1 fruit fly cellular context compared by ENCODE assay signal in genomic region chrX:2396204-2396882, dm6.
A peak's percentile ranks its signal among the peaks of the same experiment; 100 is the strongest.
TF ChIP-seq lines count a peak whose summit lies in the region.

No protein-coding gene starts in this region.

TF ChIP-seq in whole organism, embryonic, 481 proteins besides CTCF, POLR2A, EP300 and RAD21 (continued from another document and continues in another):
- TF ChIP-seq CG2875 (GFP tag; optimal IDR thresholded peaks at IDR 0.05; lab: Kevin White, UChicago) (peak; percentile 39), Ravus (GFP tag; IDR thresholded peaks at IDR 0.05; lab: Robert Waterston, UW) (no peak), Side (GFP tag; optimal IDR thresholded peaks at IDR 0.05; lab: Kevin White, UChicago) (no peak), E2f1 (GFP tag; IDR thresholded peaks at IDR 0.05; lab: Robert Waterston, UW) (no peak), Neu2 (GFP tag; optimal IDR thresholded peaks at IDR 0.05; lab: Kevin White, UChicago; ENCODE audit: borderline replicate concordance) (no peak), cg (GFP tag; optimal IDR thresholded peaks at IDR 0.05; lab: Kevin White, UChicago) (no peak), CG17359 (tag; optimal IDR thresholded peaks at IDR 0.05; lab: Kevin White, UChicago) (peak; percentile 59), Kr (GFP tag; optimal IDR thresholded peaks at IDR 0.05; lab: Kevin White, UChicago) (no peak), kni (GFP tag; optimal IDR thresholded peaks at IDR 0.05; lab: Kevin White, UChicago) (no peak), Dip2 (GFP tag; IDR thresholded peaks at IDR 0.05; lab: Robert Waterston, UW) (no peak), CG1647 (GFP tag; optimal IDR thresholded peaks at IDR 0.05; lab: Kevin White, UChicago) (no peak), jing (GFP tag; optimal IDR thresholded peaks at IDR 0.05; lab: Kevin White, UChicago) (no peak), lilli (GFP tag; optimal IDR thresholded peaks at IDR 0.05; lab: Kevin White, UChicago) (no peak), Doc2 (GFP tag; IDR thresholded peaks at IDR 0.05; lab: Robert Waterston, UW) (no peak), CG17361 (GFP tag; IDR thresholded peaks at IDR 0.05; lab: Robert Waterston, UW) (peak; percentile 63), zen (tag; optimal IDR thresholded peaks at IDR 0.05; lab: Kevin White, UChicago) (peak; percentile 31), knrl (GFP tag; IDR thresholded peaks at IDR 0.05; lab: Robert Waterston, UW; ENCODE audit: partially characterized antibody) (no peak), CG16815 (GFP tag; optimal IDR thresholded peaks at IDR 0.05; lab: Kevin White, UChicago) (peak; percentile 16), CG10274 (GFP tag; optimal IDR thresholded peaks at IDR 0.05; lab: Kevin White, UChicago) (no peak), gsb-n (tag; optimal IDR thresholded peaks at IDR 0.05; lab: Kevin White, UChicago) (peak; percentile 54), gcm2 (GFP tag; optimal IDR thresholded peaks at IDR 0.05; lab: Kevin White, UChicago) (no peak), ase (GFP tag; IDR thresholded peaks at IDR 0.05; lab: Robert Waterston, UW) (no peak), CG6272 (GFP tag; IDR thresholded peaks at IDR 0.05; lab: Robert Waterston, UW) (no peak), hkb (optimal IDR thresholded peaks at IDR 0.05; lab: Kevin White, UChicago) (no peak), hkb (GFP tag; IDR thresholded peaks at IDR 0.05; lab: Robert Waterston, UW) (peak; percentile 32; the same call in 1 of the 2 replicates), Camta (GFP tag; optimal IDR thresholded peaks at IDR 0.05; lab: Kevin White, UChicago) (no peak), CG2712 (tag; optimal IDR thresholded peaks at IDR 0.05; lab: Kevin White, UChicago) (peak; percentile 76), chinmo (GFP tag; IDR thresholded peaks at IDR 0.05; lab: Robert Waterston, UW; ENCODE audit: partially characterized antibody) (no peak), tna (GFP tag; IDR thresholded peaks at IDR 0.05; lab: Robert Waterston, UW; ENCODE audit: partially characterized antibody) (no peak), h (optimal IDR thresholded peaks at IDR 0.05; lab: Kevin White, UChicago) (no peak), lbe (GFP tag; optimal IDR thresholded peaks at IDR 0.05; lab: Kevin White, UChicago) (no peak), Aef1 (GFP tag; IDR thresholded peaks at IDR 0.05; lab: Robert Waterston, UW) (no peak), H15 (GFP tag; IDR thresholded peaks at IDR 0.05; lab: Robert Waterston, UW) (no peak), sim (GFP tag; IDR thresholded peaks at IDR 0.05; lab: Robert Waterston, UW) (no peak), CG8281 (tag; optimal IDR thresholded peaks at IDR 0.05; lab: Kevin White, UChicago) (no peak), row (GFP tag; IDR thresholded peaks at IDR 0.05; lab: Robert Waterston, UW) (peak; percentile 78), CG10543 (GFP tag; optimal IDR thresholded peaks at IDR 0.05; lab: Kevin White, UChicago) (no peak), CG31365 (tag; optimal IDR thresholded peaks at IDR 0.05; lab: Kevin White, UChicago) (no peak), amos (GFP tag; IDR thresholded peaks at IDR 0.05; lab: Robert Waterston, UW; ENCODE audit: partially characterized antibody) (no peak), CG11560 (tag; IDR thresholded peaks at IDR 0.05; lab: Robert Waterston, UW) (no peak), kay (GFP tag; optimal IDR thresholded peaks at IDR 0.05; lab: Kevin White, UChicago) (peak; percentile 29), wek (GFP tag; optimal IDR thresholded peaks at IDR 0.05; lab: Kevin White, UChicago) (peak; percentile 2), sd (tag; optimal IDR thresholded peaks at IDR 0.05; lab: Kevin White, UChicago) (no peak), gfzf (GFP tag; optimal IDR thresholded peaks at IDR 0.05; lab: Kevin White, UChicago) (no peak), CHES-1-like (GFP tag; optimal IDR thresholded peaks at IDR 0.05; lab: Kevin White, UChicago) (no peak), gce (GFP tag; IDR thresholded peaks at IDR 0.05; lab: Robert Waterston, UW) (no peak), HLH4C (GFP tag; IDR thresholded peaks at IDR 0.05; lab: Robert Waterston, UW; ENCODE audit: partially characterized antibody) (no peak), bigmax (GFP tag; optimal IDR thresholded peaks at IDR 0.05; lab: Kevin White, UChicago) (no peak), Stat92E (GFP tag; optimal IDR thresholded peaks at IDR 0.05; lab: Kevin White, UChicago) (no peak), CG43689 (GFP tag; IDR thresholded peaks at IDR 0.05; lab: Robert Waterston, UW) (no peak), Usf (GFP tag; optimal IDR thresholded peaks at IDR 0.05; lab: Kevin White, UChicago) (no peak), CG14441 (GFP tag; IDR thresholded peaks at IDR 0.05; lab: Robert Waterston, UW) (no peak), Sin3A (optimal IDR thresholded peaks at IDR 0.05; lab: Kevin White, UChicago) (no peak), org-1 (GFP tag; optimal IDR thresholded peaks at IDR 0.05; lab: Kevin White, UChicago) (peak; percentile 20), CG3847 (GFP tag; IDR thresholded peaks at IDR 0.05; lab: Robert Waterston, UW) (no peak), CG4854 (GFP tag; optimal IDR thresholded peaks at IDR 0.05; lab: Kevin White, UChicago) (no peak), CG4820 (GFP tag; optimal IDR thresholded peaks at IDR 0.05; lab: Kevin White, UChicago) (peak; percentile 20), gro (GFP tag; optimal IDR thresholded peaks at IDR 0.05; lab: Kevin White, UChicago) (no peak), Taf1 (GFP tag; IDR thresholded peaks at IDR 0.05; lab: Robert Waterston, UW) (no peak), pnt (GFP tag; optimal IDR thresholded peaks at IDR 0.05; lab: Kevin White, UChicago) (no peak), ac (GFP tag; optimal IDR thresholded peaks at IDR 0.05; lab: Kevin White, UChicago) (peak; percentile 10), Atf3 (GFP tag; optimal IDR thresholded peaks at IDR 0.05; lab: Kevin White, UChicago) (no peak), CG9727 (GFP tag; optimal IDR thresholded peaks at IDR 0.05; lab: Kevin White, UChicago) (peak; percentile 47), zen2 (GFP tag; IDR thresholded peaks at IDR 0.05; lab: Robert Waterston, UW; ENCODE audit: partially characterized antibody) (no peak), Oaz (GFP tag; IDR thresholded peaks at IDR 0.05; lab: Robert Waterston, UW) (no peak), CG14050 (GFP tag; IDR thresholded peaks at IDR 0.05; lab: Robert Waterston, UW) (no peak), NC2α (GFP tag; optimal IDR thresholded peaks at IDR 0.05; lab: Kevin White, UChicago) (no peak), HHEX (GFP tag; optimal IDR thresholded peaks at IDR 0.05; lab: Kevin White, UChicago) (no peak), BtbVII (GFP tag; optimal IDR thresholded peaks at IDR 0.05; lab: Kevin White, UChicago) (peak; percentile 4), CG4282 (GFP tag; optimal IDR thresholded peaks at IDR 0.05; lab: Kevin White, UChicago) (no peak), tx (GFP tag; optimal IDR thresholded peaks at IDR 0.05; lab: Kevin White, UChicago) (no peak), CG7745 (tag; optimal IDR thresholded peaks at IDR 0.05; lab: Kevin White, UChicago) (no peak), YL-1 (GFP tag; optimal IDR thresholded peaks at IDR 0.05; lab: Kevin White, UChicago) (no peak), klu (GFP tag; IDR thresholded peaks at IDR 0.05; lab: Robert Waterston, UW) (no peak), CG12104 (GFP tag; optimal IDR thresholded peaks at IDR 0.05; lab: Kevin White, UChicago) (no peak), CoRest (tag; optimal IDR thresholded peaks at IDR 0.05; lab: Kevin White, UChicago) (peak; percentile 53), CG4707 (GFP tag; optimal IDR thresholded peaks at IDR 0.05; lab: Kevin White, UChicago) (peak; percentile 87), CG34422 (GFP tag; IDR thresholded peaks at IDR 0.05; lab: Robert Waterston, UW) (no peak), lab (GFP tag; optimal IDR thresholded peaks at IDR 0.05; lab: Kevin White, UChicago) (peak; percentile 53), CG4424 (GFP tag; optimal IDR thresholded peaks at IDR 0.05; lab: Kevin White, UChicago) (peak; percentile 59), CG10321 (GFP tag; IDR thresholded peaks at IDR 0.05; lab: Robert Waterston, UW) (no peak), Dip3 (GFP tag; optimal IDR thresholded peaks at IDR 0.05; lab: Kevin White, UChicago) (no peak), fd102C (GFP tag; optimal IDR thresholded peaks at IDR 0.05; lab: Kevin White, UChicago) (no peak), CG1603 (tag; optimal IDR thresholded peaks at IDR 0.05; lab: Kevin White, UChicago) (peak; percentile 46), mirr (GFP tag; optimal IDR thresholded peaks at IDR 0.05; lab: Kevin White, UChicago) (no peak), tup (GFP tag; optimal IDR thresholded peaks at IDR 0.05; lab: Kevin White, UChicago) (no peak), CG11504 (tag; optimal IDR thresholded peaks at IDR 0.05; lab: Kevin White, UChicago) (peak; percentile 71), gt (GFP tag; IDR thresholded peaks at IDR 0.05; lab: Robert Waterston, UW) (peak; percentile 70), jigr1 (GFP tag; IDR thresholded peaks at IDR 0.05; lab: Robert Waterston, UW) (no peak), bcd (GFP tag; optimal IDR thresholded peaks at IDR 0.05; lab: Kevin White, UChicago) (peak; percentile 50), Lim3 (GFP tag; IDR thresholded peaks at IDR 0.05; lab: Robert Waterston, UW) (no peak), Awh (GFP tag; IDR thresholded peaks at IDR 0.05; lab: Robert Waterston, UW) (0 out of 2 replicates have a peak, but pooled peaks have one; percentile 49), ttk (GFP tag; IDR thresholded peaks at IDR 0.05; lab: Robert Waterston, UW) (no peak), Ets65A (GFP tag; lab: Kevin White, UChicago) (peak; percentile 75), Ptx1 (GFP tag; IDR thresholded peaks at IDR 0.05; lab: Robert Waterston, UW) (peak; percentile 49; the same call in 1 of the 2 replicates), CG11093 (GFP tag; IDR thresholded peaks at IDR 0.05; lab: Robert Waterston, UW) (no peak), CG4360 (GFP tag; IDR thresholded peaks at IDR 0.05; lab: Robert Waterston, UW) (no peak), CG8478 (optimal IDR thresholded peaks at IDR 0.05; lab: Kevin White, UChicago) (no peak), p53 (GFP tag; optimal IDR thresholded peaks at IDR 0.05; lab: Kevin White, UChicago) (no peak), tgo (GFP tag; IDR thresholded peaks at IDR 0.05; lab: Robert Waterston, UW) (no peak), gsb (GFP tag; IDR thresholded peaks at IDR 0.05; lab: Robert Waterston, UW) (no peak), nerfin-1 (tag; optimal IDR thresholded peaks at IDR 0.05; lab: Kevin White, UChicago) (peak; percentile 59), hth (optimal IDR thresholded peaks at IDR 0.05; lab: Kevin White, UChicago) (no peak), crol (GFP tag; IDR thresholded peaks at IDR 0.05; lab: Robert Waterston, UW) (0 out of 2 replicates have a peak, but pooled peaks have one; percentile 40), az2 (GFP tag; optimal IDR thresholded peaks at IDR 0.05; lab: Kevin White, UChicago) (peak; percentile 56), ash1 (GFP tag; optimal IDR thresholded peaks at IDR 0.05; lab: Kevin White, UChicago) (no peak), CG10366 (GFP tag; IDR thresholded peaks at IDR 0.05; lab: Robert Waterston, UW) (no peak; the same call in 1 of the 2 replicates), ERR (GFP tag; optimal IDR thresholded peaks at IDR 0.05; lab: Kevin White, UChicago) (no peak), oc (tag; optimal IDR thresholded peaks at IDR 0.05; lab: Kevin White, UChicago) (peak; percentile 25), Fer2 (tag; optimal IDR thresholded peaks at IDR 0.05; lab: Kevin White, UChicago) (no peak), CG7271 (tag; optimal IDR thresholded peaks at IDR 0.05; lab: Kevin White, UChicago) (no peak), eve (GFP tag; optimal IDR thresholded peaks at IDR 0.05; lab: Kevin White, UChicago) (peak in 1 of 2 experiments; percentile 56), sc (optimal IDR thresholded peaks at IDR 0.05; lab: Kevin White, UChicago) (no peak), sc (GFP tag; optimal IDR thresholded peaks at IDR 0.05; lab: Kevin White, UChicago) (peak; percentile 45), croc (GFP tag; conservative IDR thresholded peaks at IDR 0.05; lab: Robert Waterston, UW) (peak; percentile 41; the same call in 1 of the 3 replicates), Med (GFP tag; lab: Kevin White, UChicago) (no peak), CG5245 (GFP tag; optimal IDR thresholded peaks at IDR 0.05; lab: Kevin White, UChicago) (peak; percentile 17), Lhr (GFP tag; optimal IDR thresholded peaks at IDR 0.05; lab: Kevin White, UChicago) (no peak), CG15479 (GFP tag; optimal IDR thresholded peaks at IDR 0.05; lab: Kevin White, UChicago) (no peak), CG18619 (GFP tag; optimal IDR thresholded peaks at IDR 0.05; lab: Kevin White, UChicago) (no peak), CG8359 (GFP tag; optimal IDR thresholded peaks at IDR 0.05; lab: Kevin White, UChicago; ENCODE audit: borderline replicate concordance) (peak; percentile 49), NFAT (GFP tag; IDR thresholded peaks at IDR 0.05; lab: Robert Waterston, UW) (no peak), CG17186 (GFP tag; optimal IDR thresholded peaks at IDR 0.05; lab: Kevin White, UChicago) (peak; percentile 5), Xrp1 (GFP tag; IDR thresholded peaks at IDR 0.05; lab: Robert Waterston, UW) (peak; percentile 72), chn (GFP tag; optimal IDR thresholded peaks at IDR 0.05; lab: Kevin White, UChicago) (no peak), HLHmδ (GFP tag; optimal IDR thresholded peaks at IDR 0.05; lab: Kevin White, UChicago) (no peak), CG15514 (GFP tag; optimal IDR thresholded peaks at IDR 0.05; lab: Kevin White, UChicago) (no peak), Hey (tag; optimal IDR thresholded peaks at IDR 0.05; lab: Kevin White, UChicago) (no peak), pho (GFP tag; optimal IDR thresholded peaks at IDR 0.05; lab: Kevin White, UChicago) (no peak), CG9817 (tag; optimal IDR thresholded peaks at IDR 0.05; lab: Kevin White, UChicago) (no peak), dmrt11E (tag; optimal IDR thresholded peaks at IDR 0.05; lab: Kevin White, UChicago) (peak; percentile 70), CG8089 (GFP tag; optimal IDR thresholded peaks at IDR 0.05; lab: Kevin White, UChicago) (no peak), CG1832 (GFP tag; optimal IDR thresholded peaks at IDR 0.05; lab: Kevin White, UChicago) (peak; percentile 31), B-H2 (GFP tag; optimal IDR thresholded peaks at IDR 0.05; lab: Kevin White, UChicago) (no peak), Hr51 (GFP tag; optimal IDR thresholded peaks at IDR 0.05; lab: Kevin White, UChicago) (peak in 1 of 2 experiments; percentile 62), Nf-YA (GFP tag; IDR thresholded peaks at IDR 0.05; lab: Robert Waterston, UW) (no peak), CG14014 (GFP tag; IDR thresholded peaks at IDR 0.05; lab: Robert Waterston, UW) (peak; percentile 41; the same call in 1 of the 2 replicates)
